Worm (Caenorhabditis elegans) whole organism, L1 larva: Measurements from ENCODE around the gene F11E6.6.
A peak's percentile ranks its signal among the peaks of the same experiment; 100 is the strongest.

Experiments
- C16A3.4 ChIP-seq: fragments of 150-350 bp; optimal IDR thresholded peaks from 2 replicates; lab custom pipeline; 2014; ENCODE audit warnings: missing biosample characterization, missing genetic modification characterization
- ceh-82 ChIP-seq, 3 experiments: fragments of 150-350 bp in 1 of 3; sonication (generic microtip) in 2 of 3; optimal IDR thresholded peaks; 2 replicates each; lab custom pipeline; 2014 to 2017; ENCODE audit warnings: missing biosample characterization in 3 of 3, missing genetic modification characterization in 3 of 3
- ces-1 ChIP-seq: fragments of 150-350 bp; optimal IDR thresholded peaks from 2 replicates; lab custom pipeline; 2014; ENCODE audit warnings: missing biosample characterization, missing genetic modification reagents, missing genetic modification characterization
- dsc-1 ChIP-seq: sonication (generic microtip); optimal IDR thresholded peaks from 2 replicates; lab custom pipeline; 2016; ENCODE audit warnings: mild to moderate bottlenecking, missing genetic modification characterization, missing compliant biosample characterization
- efl-1 ChIP-seq, 4 experiments: fragments of 150-350 bp; optimal IDR thresholded peaks in 3 of 4; peaks in 1 of 4; 1 replicate in 1 of 4; 2 replicates in 3 of 4; lab custom pipeline; 2014; ENCODE audit warnings: missing biosample characterization in 2 of 4, missing genetic modification characterization in 2 of 4, missing genetic modification reagents in 2 of 4
- egl-27 ChIP-seq, 2 experiments: fragments of 150-350 bp in 1 of 2; sonication (generic microtip); optimal IDR thresholded peaks; 3 replicates each; lab custom pipeline; 2017 to 2018; ENCODE audit warnings: missing biosample characterization in 2 of 2, missing genetic modification characterization in 2 of 2, missing genetic modification reagents in 2 of 2
- elt-2 ChIP-seq: sonication (generic microtip); optimal IDR thresholded peaks from 2 replicates; lab custom pipeline; 2016; ENCODE audit warnings: missing genetic modification characterization, mild to moderate bottlenecking, inconsistent platforms, missing compliant biosample characterization, missing genetic modification reagents
- elt-3 ChIP-seq, 6 experiments: fragments of 150-350 bp in 1 of 6; sonication (generic microtip); optimal IDR thresholded peaks; 2 replicates each; lab custom pipeline; 2017 to 2018; ENCODE audit warnings: missing biosample characterization in 6 of 6, missing genetic modification characterization in 6 of 6, inconsistent platforms in 1 of 6
- fos-1 ChIP-seq: fragments of 150-350 bp; optimal IDR thresholded peaks from 2 replicates; lab custom pipeline; 2014; ENCODE audit warnings: missing biosample characterization, missing genetic modification characterization
- grh-1 ChIP-seq: fragments of 200-800 bp; sonication (Bioruptor generic); IDR thresholded peaks from 2 replicates; pipeline ENCODE4 v1.3.6; 2022; ENCODE audit warnings: missing genetic modification reagents, missing genetic modification characterization, missing compliant biosample characterization
- hlh-17 ChIP-seq: fragments of 200-800 bp; sonication (Bioruptor generic); optimal IDR thresholded peaks from 2 replicates; lab custom pipeline; 2018; ENCODE audit warnings: missing genetic modification characterization, mild to moderate bottlenecking, missing compliant biosample characterization, moderate library complexity, borderline replicate concordance
- irx-1 ChIP-seq: sonication (generic microtip); optimal IDR thresholded peaks from 2 replicates; lab custom pipeline; 2016; ENCODE audit warnings: missing genetic modification characterization, missing compliant biosample characterization
- isw-1 ChIP-seq: fragments of 200-800 bp; sonication (Bioruptor generic); IDR thresholded peaks from 2 replicates; pipeline ENCODE4 v1.3.6; 2022; ENCODE audit warnings: missing genetic modification characterization, missing compliant biosample characterization
- lin-14 ChIP-seq: fragments of 200-800 bp; sonication (Bioruptor generic); optimal IDR thresholded peaks from 2 replicates; lab custom pipeline; 2018; ENCODE audit warnings: mild to moderate bottlenecking, missing genetic modification characterization, moderate library complexity, missing compliant biosample characterization
- lin-35 ChIP-seq, 2 experiments: fragments of 150-350 bp; optimal IDR thresholded peaks; 2 replicates each; lab custom pipeline; 2014; ENCODE audit warnings: missing biosample characterization in 2 of 2, missing genetic modification characterization in 2 of 2, missing genetic modification reagents in 2 of 2
- mep-1 ChIP-seq: fragments of 150-350 bp; optimal IDR thresholded peaks from 2 replicates; lab custom pipeline; 2014; ENCODE audit warnings: missing biosample characterization, missing genetic modification characterization
- nhr-11 ChIP-seq: fragments of 150-350 bp; optimal IDR thresholded peaks from 2 replicates; lab custom pipeline; 2014; ENCODE audit warnings: missing biosample characterization, missing genetic modification characterization
- nhr-12 ChIP-seq: sonication (generic microtip); optimal IDR thresholded peaks from 2 replicates; lab custom pipeline; 2017; ENCODE audit warnings: missing biosample characterization, missing genetic modification characterization
- nhr-20 ChIP-seq: sonication (generic microtip); optimal IDR thresholded peaks from 2 replicates; lab custom pipeline; 2016; ENCODE audit warnings: mild to moderate bottlenecking, missing genetic modification characterization, missing compliant biosample characterization
- nhr-28 ChIP-seq: fragments of 150-350 bp; optimal IDR thresholded peaks from 2 replicates; lab custom pipeline; 2014; ENCODE audit warnings: missing biosample characterization, missing genetic modification characterization
- nhr-47 ChIP-seq: sonication (generic microtip); optimal IDR thresholded peaks from 2 replicates; lab custom pipeline; 2016; ENCODE audit warnings: mild to moderate bottlenecking, missing genetic modification characterization, moderate library complexity, missing compliant biosample characterization
- nhr-71 ChIP-seq: sonication (generic microtip); optimal IDR thresholded peaks from 2 replicates; lab custom pipeline; 2016; ENCODE audit warnings: mild to moderate bottlenecking, missing genetic modification characterization, moderate library complexity, missing compliant biosample characterization
- nhr-84 ChIP-seq: sonication (generic microtip); optimal IDR thresholded peaks from 2 replicates; lab custom pipeline; 2017; ENCODE audit warnings: missing biosample characterization, missing genetic modification characterization
- nhr-85 ChIP-seq: sonication (generic microtip); peaks from one replicate; lab custom pipeline; 2016; ENCODE audit warnings: missing genetic modification characterization, inconsistent platforms, missing compliant biosample characterization
- pag-3 ChIP-seq: sonication (generic microtip); optimal IDR thresholded peaks from 2 replicates; lab custom pipeline; 2017; ENCODE audit warnings: missing genetic modification characterization, mild to moderate bottlenecking, missing compliant biosample characterization, antibody characterized with exemption, borderline replicate concordance; ENCODE audit not compliant: insufficient read depth
- pqm-1 ChIP-seq: sonication (generic microtip); optimal IDR thresholded peaks from 3 replicates; lab custom pipeline; 2017; ENCODE audit warnings: missing biosample characterization, missing genetic modification characterization
- rnt-1 ChIP-seq: sonication (generic microtip); optimal IDR thresholded peaks from 2 replicates; lab custom pipeline; 2016; ENCODE audit warnings: mild to moderate bottlenecking, missing genetic modification characterization, moderate library complexity, missing compliant biosample characterization
- snu-23 ChIP-seq: sonication (generic microtip); optimal IDR thresholded peaks from 2 replicates; lab custom pipeline; 2016; ENCODE audit warnings: missing genetic modification characterization, missing compliant biosample characterization
- sox-4 ChIP-seq: sonication (generic microtip); optimal IDR thresholded peaks from 2 replicates; lab custom pipeline; 2016; ENCODE audit warnings: missing genetic modification characterization, missing compliant biosample characterization
- swsn-7 ChIP-seq: sonication (generic microtip); optimal IDR thresholded peaks from 2 replicates; lab custom pipeline; 2016; ENCODE audit warnings: missing genetic modification characterization, missing compliant biosample characterization
- unc-62 ChIP-seq: fragments of 150-350 bp; optimal IDR thresholded peaks from 2 replicates; lab custom pipeline; 2014; ENCODE audit warnings: missing biosample characterization, missing genetic modification reagents, missing genetic modification characterization
- xbp-1 ChIP-seq: sonication (generic microtip); optimal IDR thresholded peaks from 2 replicates; lab custom pipeline; 2016; ENCODE audit warnings: missing genetic modification characterization, missing compliant biosample characterization
- zag-1 ChIP-seq: fragments of 150-350 bp; optimal IDR thresholded peaks from 2 replicates; lab custom pipeline; 2014; ENCODE audit warnings: missing biosample characterization, missing genetic modification characterization
- ztf-11 ChIP-seq, 2 experiments: sonication (generic microtip); optimal IDR thresholded peaks; 2 replicates each; lab custom pipeline; 2016 to 2017; ENCODE audit warnings: missing genetic modification characterization in 2 of 2, missing biosample characterization in 1 of 2, missing compliant biosample characterization in 1 of 2

F11E6.6 gene

ce11 chrIV:17448319-17448718, 17.5 kb downstream of the F11E6.6 start:
- no peak for TF ChIP-seq hlh-17 (GFP tag; lab: Kevin White, UChicago)
- TF ChIP-seq unc-62 (GFP tag; lab: Kevin White, UChicago) = no peak
- no peak for TF ChIP-seq sox-4 (tag; lab: Kevin White, UChicago)
- no peak for TF ChIP-seq isw-1 (GFP tag; lab: Robert Waterston, UW)
- TF ChIP-seq rnt-1 (tag; lab: Kevin White, UChicago) = no peak
- TF ChIP-seq elt-3 (tag; optimal IDR thresholded peaks at IDR 0.05; lab: Kevin White, UChicago) = no peak
- TF ChIP-seq nhr-47 (tag; lab: Kevin White, UChicago) = no peak
- TF ChIP-seq snu-23 = no peak
- TF ChIP-seq xbp-1 (tag; lab: Kevin White, UChicago) = no peak
- no peak for TF ChIP-seq zag-1 (tag; lab: Kevin White, UChicago)
- TF ChIP-seq nhr-28 (tag; lab: Kevin White, UChicago) = no peak

- TF ChIP-seq lin-35 (GFP tag; optimal IDR thresholded peaks at IDR 0.05; lab: Kevin White, UChicago) = peak in 1 of 2 experiments; percentile 16
- no peak for TF ChIP-seq C16A3.4 (tag; lab: Kevin White, UChicago)
Observed at ce11 chrIV:17442503-17442902, 23.3 kb downstream of the F11E6.6 start, which contains the start of gene F11E6.11. TSS of gene F11E6.11 (plus strand) at chrIV:17442827.

ce11 chrIV:17441260-17441659, 24.5 kb downstream of the F11E6.6 start:
- TF ChIP-seq nhr-12 (tag; lab: Kevin White, UChicago) (no peak), ztf-11 (tag; optimal IDR thresholded peaks at IDR 0.05; lab: Kevin White, UChicago) (no peak), nhr-85 (peak; percentile 79), nhr-71 (tag; lab: Kevin White, UChicago) (peak; percentile 37), lin-35 (GFP tag; optimal IDR thresholded peaks at IDR 0.05; lab: Kevin White, UChicago) (peak in 1 of 2 experiments; percentile 62), grh-1 (GFP tag; lab: Robert Waterston, UW) (peak; percentile 68), irx-1 (tag; lab: Kevin White, UChicago) (no peak), lin-14 (GFP tag; lab: Kevin White, UChicago) (peak; percentile 39), nhr-20 (tag; lab: Kevin White, UChicago) (peak; percentile 67), snu-23 (peak; percentile 65), ceh-82 (tag; optimal IDR thresholded peaks at IDR 0.05; lab: Kevin White, UChicago) (no peak), efl-1 (optimal IDR thresholded peaks at IDR 0.05; lab: Kevin White, UChicago) (no peak), efl-1 (GFP tag; optimal IDR thresholded peaks at IDR 0.05 in 1 of 2; lab: Kevin White, UChicago) (peak in 1 of 2 experiments; percentile 33)

- TF ChIP-seq elt-2 (tag; lab: Kevin White, UChicago) = peak; percentile 63
- no peak for TF ChIP-seq egl-27 (tag; optimal IDR thresholded peaks at IDR 0.05; lab: Kevin White, UChicago)
- TF ChIP-seq nhr-85 = peak; percentile 32
- TF ChIP-seq swsn-7 (tag; lab: Kevin White, UChicago) = no peak
- TF ChIP-seq, all 84 proteins: peak for 2
Observed at ce11 chrIV:17440417-17440816, 25.4 kb downstream of the F11E6.6 start, which contains the start of gene F08A7.1. TSS of gene F08A7.1 (plus strand) at chrIV:17440607.

ce11 chrIV:17440001-17440400, 25.8 kb downstream of the F11E6.6 start, which contains the start of gene C06A12.19:
TSS of gene C06A12.19 (minus strand) at chrIV:17440101.
- TF ChIP-seq ces-1 (GFP tag; lab: Kevin White, UChicago) = no peak
- TF ChIP-seq pag-3 = no peak

- TF ChIP-seq rnt-1 (tag; lab: Kevin White, UChicago) (no peak), pag-3 (no peak), unc-62 (GFP tag; lab: Kevin White, UChicago) (no peak), zag-1 (tag; lab: Kevin White, UChicago) (no peak), mep-1 (tag; lab: Kevin White, UChicago) (no peak), pqm-1 (tag; lab: Kevin White, UChicago) (no peak), elt-2 (tag; lab: Kevin White, UChicago) (no peak), irx-1 (tag; lab: Kevin White, UChicago) (no peak), dsc-1 (tag; lab: Kevin White, UChicago) (no peak), nhr-20 (tag; lab: Kevin White, UChicago) (no peak), efl-1 (optimal IDR thresholded peaks at IDR 0.05; lab: Kevin White, UChicago) (no peak), efl-1 (GFP tag; optimal IDR thresholded peaks at IDR 0.05 in 1 of 2; lab: Kevin White, UChicago) (no peak), snu-23 (no peak), xbp-1 (tag; lab: Kevin White, UChicago) (no peak), hlh-17 (GFP tag; lab: Kevin White, UChicago) (no peak), fos-1 (tag; lab: Kevin White, UChicago) (no peak), nhr-11 (tag; lab: Kevin White, UChicago) (no peak), ces-1 (GFP tag; lab: Kevin White, UChicago) (no peak), nhr-84 (tag; lab: Kevin White, UChicago) (no peak), grh-1 (GFP tag; lab: Robert Waterston, UW) (no peak)
Observed at ce11 chrIV:17437038-17437437, 28.7 kb downstream of the F11E6.6 start, which contains the start of gene C06A12.8. TSS of gene C06A12.8 (plus strand) at chrIV:17437338.
